Worm (Caenorhabditis elegans): ENCODE measurements around the gene immt-2.

immt-2 gene

ce11 chrV:16756166-16756565 is 32.9 kb upstream of the immt-2 start (continued):
- TF ChIP-seq ztf-3 (GFP tag; optimal IDR thresholded peaks at IDR 0.05) (no peak), K11D2.4 (GFP tag; IDR thresholded peaks at IDR 0.05) (no peak), attf-5 (GFP tag; optimal IDR thresholded peaks at IDR 0.05) (no peak), Y56A3A.18 (GFP tag; IDR thresholded peaks at IDR 0.05) (no peak), ztf-22 (GFP tag; optimal IDR thresholded peaks at IDR 0.05) (no peak), Y95B8A.8 (GFP tag; IDR thresholded peaks at IDR 0.05) (no peak), rpc-1 (optimal IDR thresholded peaks at IDR 0.05) (no peak), rpc-1 (tag; optimal IDR thresholded peaks at IDR 0.05) (no peak)

ce11 chrV:16759937-16760336 is 29.1 kb upstream of the immt-2 start:
- TF ChIP-seq D2030.7 (GFP tag; IDR thresholded peaks at IDR 0.05) (no peak), somi-1 (GFP tag; optimal IDR thresholded peaks at IDR 0.05) (no peak), zfh-2 (GFP tag; conservative IDR thresholded peaks at IDR 0.05) (peak; percentile 67; the same call in 1 of the 2 replicates), egrh-3 (GFP tag; IDR thresholded peaks at IDR 0.05) (no peak), egl-18 (GFP tag; IDR thresholded peaks at IDR 0.05) (no peak), madf-8 (GFP tag; conservative IDR thresholded peaks at IDR 0.05) (no peak), lin-35 (GFP tag; optimal IDR thresholded peaks at IDR 0.05) (no peak), K11D2.4 (GFP tag; IDR thresholded peaks at IDR 0.05) (no peak)

DNA sequence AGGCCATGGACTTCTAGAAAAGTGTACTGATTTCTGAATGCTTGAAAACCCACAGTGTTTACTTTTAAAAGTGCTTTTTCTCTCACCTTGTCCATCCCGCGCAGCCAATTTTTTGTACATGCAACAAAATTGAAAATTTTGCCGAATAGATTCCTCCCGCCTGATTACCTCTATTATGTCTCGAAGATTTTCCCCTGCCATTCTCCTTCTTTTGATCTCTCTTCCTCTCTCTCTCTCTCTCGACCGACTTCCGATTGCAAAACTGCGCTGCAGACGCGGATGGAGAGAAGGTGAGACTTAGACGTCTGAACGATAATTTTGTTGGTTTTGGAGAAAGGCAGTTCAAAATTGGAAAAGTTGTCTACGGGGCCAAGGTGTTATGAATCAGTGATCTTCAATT is 14.6 kb upstream of the immt-2 start:
- TF ChIP-seq nfyb-1 (GFP tag; IDR thresholded peaks at IDR 0.05): 0 out of 2 replicates have a peak, but pooled peaks have one; percentile 28
- TF ChIP-seq zfh-2 (GFP tag; conservative IDR thresholded peaks at IDR 0.05): 0 out of 2 replicates have a peak, but pooled peaks have one; percentile 14
- no peak for TF ChIP-seq ztf-22 (GFP tag; optimal IDR thresholded peaks at IDR 0.05)
- TF ChIP-seq Y53G8AR.9 (GFP tag; conservative IDR thresholded peaks at IDR 0.05): no peak

- TF ChIP-seq ekl-4 (GFP tag; IDR thresholded peaks at IDR 0.05): no peak
- TF ChIP-seq ccch-3 (GFP tag; optimal IDR thresholded peaks at IDR 0.05): no peak
- no peak for TF ChIP-seq rec-8 (tag; optimal IDR thresholded peaks at IDR 0.05)
- no peak for TF ChIP-seq lin-54 (GFP tag; optimal IDR thresholded peaks at IDR 0.05)
- TF ChIP-seq egl-44 (GFP tag; IDR thresholded peaks at IDR 0.05): no peak
- no peak for TF ChIP-seq aptf-3 (GFP tag; IDR thresholded peaks at IDR 0.05)
- TF ChIP-seq rpc-1 (optimal IDR thresholded peaks at IDR 0.05): no peak
- TF ChIP-seq rpc-1 (tag; optimal IDR thresholded peaks at IDR 0.05): no peak
- TF ChIP-seq dox-1 (GFP tag; IDR thresholded peaks at IDR 0.05): no peak
- no peak for TF ChIP-seq K12H6.12 (tag; optimal IDR thresholded peaks at IDR 0.05)
- TF ChIP-seq snpc-1.1 (tag; optimal IDR thresholded peaks at IDR 0.05; ENCODE audit: insufficient read depth): no peak
- TF ChIP-seq Y67H2A.10 (GFP tag; conservative IDR thresholded peaks at IDR 0.05): no peak
- TF ChIP-seq ztf-6 (GFP tag; IDR thresholded peaks at IDR 0.05): no peak
- no peak for TF ChIP-seq pbrm-1 (GFP tag; IDR thresholded peaks at IDR 0.05)
- no peak for TF ChIP-seq bed-2 (GFP tag; IDR thresholded peaks at IDR 0.05)
- no peak for TF ChIP-seq F49E8.2 (tag; optimal IDR thresholded peaks at IDR 0.05; ENCODE audit: insufficient read depth)
- TF ChIP-seq zfh-2 (GFP tag; conservative IDR thresholded peaks at IDR 0.05): no peak
- TF ChIP-seq nhr-80 (tag; optimal IDR thresholded peaks at IDR 0.05): no peak
Observed at ce11 chrV:16778540-16779280, 10.4 kb upstream of the immt-2 start.
